Fruit fly (Drosophila melanogaster): ENCODE results near the gene Prosbeta3.

Prosbeta3 gene

dm6 chr3R:9054442-9055118, 48.6 kb upstream of the Prosbeta3 start (continued):
- TF ChIP-seq CG12769 (tag; optimal IDR thresholded peaks at IDR 0.05): peak; percentile 94
- peak; percentile 78 for TF ChIP-seq CG15514 (GFP tag; optimal IDR thresholded peaks at IDR 0.05)
- peak; percentile 75 for TF ChIP-seq CG13424 (tag; optimal IDR thresholded peaks at IDR 0.05)
- TF ChIP-seq MESR4 (GFP tag; optimal IDR thresholded peaks at IDR 0.05): no peak
- peak; percentile 39 for TF ChIP-seq Hr3 (GFP tag; optimal IDR thresholded peaks at IDR 0.05)
- peak; percentile 67 for TF ChIP-seq sd (tag; optimal IDR thresholded peaks at IDR 0.05)
- no peak for TF ChIP-seq pum (GFP tag; optimal IDR thresholded peaks at IDR 0.05)
- no peak for TF ChIP-seq YL-1 (GFP tag; optimal IDR thresholded peaks at IDR 0.05)
- TF ChIP-seq CG31388 (GFP tag; optimal IDR thresholded peaks at IDR 0.05): peak; percentile 30
- TF ChIP-seq Atf3 (GFP tag; optimal IDR thresholded peaks at IDR 0.05): no peak
- TF ChIP-seq Rx (GFP tag; IDR thresholded peaks at IDR 0.05): no peak
- peak; percentile 0 for TF ChIP-seq Med (GFP tag)
- TF ChIP-seq ind (GFP tag; optimal IDR thresholded peaks at IDR 0.05): peak; percentile 61
- TF ChIP-seq CG4328 (GFP tag; optimal IDR thresholded peaks at IDR 0.05): peak; percentile 71
- TF ChIP-seq Sox102F (GFP tag; optimal IDR thresholded peaks at IDR 0.05): peak; percentile 85
- TF ChIP-seq CG15011 (GFP tag; optimal IDR thresholded peaks at IDR 0.05): peak; percentile 60
- TF ChIP-seq CG1233 (GFP tag; optimal IDR thresholded peaks at IDR 0.05): peak; percentile 48
- TF ChIP-seq chinmo (GFP tag; IDR thresholded peaks at IDR 0.05; ENCODE audit: partially characterized antibody): no peak
- no peak for TF ChIP-seq fu2 (GFP tag; optimal IDR thresholded peaks at IDR 0.05)
- TF ChIP-seq al (GFP tag; IDR thresholded peaks at IDR 0.05): no peak
- peak; percentile 24 for TF ChIP-seq CG6683 (GFP tag; optimal IDR thresholded peaks at IDR 0.05)
- no peak for TF ChIP-seq CG32532 (GFP tag; IDR thresholded peaks at IDR 0.05)
- TF ChIP-seq CG7839 (tag; optimal IDR thresholded peaks at IDR 0.05): peak; percentile 65
- TF ChIP-seq Gug (GFP tag; IDR thresholded peaks at IDR 0.05): peak; percentile 79
- peak; percentile 44 for TF ChIP-seq CG6254 (GFP tag; optimal IDR thresholded peaks at IDR 0.05)
- peak; percentile 88 for TF ChIP-seq CG17385 (GFP tag; optimal IDR thresholded peaks at IDR 0.05)
- peak; percentile 80 for TF ChIP-seq HHEX (GFP tag; optimal IDR thresholded peaks at IDR 0.05)
- peak; percentile 59 for TF ChIP-seq BtbVII (GFP tag; optimal IDR thresholded peaks at IDR 0.05)
- TF ChIP-seq CG34376 (GFP tag; optimal IDR thresholded peaks at IDR 0.05): peak; percentile 64
- peak; percentile 72 for TF ChIP-seq CrebB (tag; optimal IDR thresholded peaks at IDR 0.05)
- TF ChIP-seq org-1 (GFP tag; optimal IDR thresholded peaks at IDR 0.05): peak; percentile 34
- no peak for TF ChIP-seq CG3995 (GFP tag; optimal IDR thresholded peaks at IDR 0.05)
- TF ChIP-seq CG12942 (GFP tag; optimal IDR thresholded peaks at IDR 0.05): peak; percentile 31
- TF ChIP-seq CG5953 (GFP tag; IDR thresholded peaks at IDR 0.05): no peak
- no peak for TF ChIP-seq zfh2 (GFP tag; optimal IDR thresholded peaks at IDR 0.05)
- no peak for TF ChIP-seq rib (GFP tag; IDR thresholded peaks at IDR 0.05)
- no peak for TF ChIP-seq CG3065 (GFP tag; optimal IDR thresholded peaks at IDR 0.05)
- TF ChIP-seq twi (tag; optimal IDR thresholded peaks at IDR 0.05): no peak
- TF ChIP-seq Ets65A (GFP tag): peak; percentile 81
- TF ChIP-seq tap (tag; optimal IDR thresholded peaks at IDR 0.05): peak; percentile 51
- no peak for TF ChIP-seq CG9215 (GFP tag; IDR thresholded peaks at IDR 0.05)
- peak; percentile 62 for TF ChIP-seq CG12155 (GFP tag; optimal IDR thresholded peaks at IDR 0.05)
- peak; percentile 79 for TF ChIP-seq unpg (GFP tag; optimal IDR thresholded peaks at IDR 0.05)
- peak; percentile 33; the same call in 2 of the 3 replicates for TF ChIP-seq croc (GFP tag; conservative IDR thresholded peaks at IDR 0.05)
- no peak for TF ChIP-seq CG7928 (GFP tag; optimal IDR thresholded peaks at IDR 0.05)
- peak; percentile 18 for TF ChIP-seq CG12299 (tag; optimal IDR thresholded peaks at IDR 0.05)
- TF ChIP-seq Hsf (GFP tag; optimal IDR thresholded peaks at IDR 0.05): peak; percentile 54
- peak; percentile 62 for TF ChIP-seq CG9727 (GFP tag; optimal IDR thresholded peaks at IDR 0.05)
- peak; percentile 56 for TF ChIP-seq Ssrp (tag; optimal IDR thresholded peaks at IDR 0.05)
- TF ChIP-seq CG18599 (GFP tag; optimal IDR thresholded peaks at IDR 0.05): peak; percentile 89

Measured in whole organism, embryonic.